Fruit fly (Drosophila melanogaster): ENCODE measurements around the gene Snx27.

Snx27 gene

dm6 chrX:5714786-5715185, 23.0 kb downstream of the Snx27 start:
- no peak for TF ChIP-seq brk (GFP tag; optimal IDR thresholded peaks at IDR 0.05)
- TF ChIP-seq sage (GFP tag; optimal IDR thresholded peaks at IDR 0.05): no peak
- no peak for TF ChIP-seq HLH106 (tag; optimal IDR thresholded peaks at IDR 0.05)
- no peak for TF ChIP-seq Sp1 (GFP tag; optimal IDR thresholded peaks at IDR 0.05)
- TF ChIP-seq usp (GFP tag; optimal IDR thresholded peaks at IDR 0.05): no peak
- no peak for TF ChIP-seq OdsH (GFP tag; optimal IDR thresholded peaks at IDR 0.05)
- no peak for TF ChIP-seq CrebA (GFP tag; optimal IDR thresholded peaks at IDR 0.05; ENCODE audit: borderline replicate concordance)
- no peak for TF ChIP-seq Hr83 (GFP tag; optimal IDR thresholded peaks at IDR 0.05; ENCODE audit: poor library complexity, severe bottlenecking)
- no peak for TF ChIP-seq h (GFP tag; optimal IDR thresholded peaks at IDR 0.05)
- TF ChIP-seq lola (GFP tag; optimal IDR thresholded peaks at IDR 0.05): no peak
- no peak for TF ChIP-seq rgr (GFP tag; optimal IDR thresholded peaks at IDR 0.05)
- TF ChIP-seq tai (GFP tag; optimal IDR thresholded peaks at IDR 0.05): no peak
- TF ChIP-seq Abd-B (GFP tag; optimal IDR thresholded peaks at IDR 0.05): no peak
- no peak for TF ChIP-seq woc (GFP tag; optimal IDR thresholded peaks at IDR 0.05)
- no peak for TF ChIP-seq Hr78 (GFP tag; optimal IDR thresholded peaks at IDR 0.05)
- no peak for TF ChIP-seq dsf (GFP tag; optimal IDR thresholded peaks at IDR 0.05; ENCODE audit: borderline replicate concordance)
- TF ChIP-seq CG9705 (GFP tag; optimal IDR thresholded peaks at IDR 0.05): no peak
- TF ChIP-seq dmrt93B (GFP tag; optimal IDR thresholded peaks at IDR 0.05): no peak
- no peak for TF ChIP-seq N (GFP tag; optimal IDR thresholded peaks at IDR 0.05)

dm6 chrX:5712966-5713365, 24.9 kb downstream of the Snx27 start:
- no peak for TF ChIP-seq h (GFP tag; optimal IDR thresholded peaks at IDR 0.05)
- TF ChIP-seq Sp1 (GFP tag; optimal IDR thresholded peaks at IDR 0.05): no peak
- TF ChIP-seq lola (GFP tag; optimal IDR thresholded peaks at IDR 0.05): no peak
- TF ChIP-seq br (GFP tag; optimal IDR thresholded peaks at IDR 0.05): no peak
- TF ChIP-seq CG9705 (GFP tag; optimal IDR thresholded peaks at IDR 0.05): no peak
- TF ChIP-seq N (GFP tag; optimal IDR thresholded peaks at IDR 0.05): no peak
- no peak for TF ChIP-seq Mio (GFP tag; optimal IDR thresholded peaks at IDR 0.05)
- TF ChIP-seq Rel (GFP tag; optimal IDR thresholded peaks at IDR 0.05): no peak
- no peak for TF ChIP-seq Rel (tag; optimal IDR thresholded peaks at IDR 0.05)
- TF ChIP-seq dmrt93B (GFP tag; optimal IDR thresholded peaks at IDR 0.05): no peak
- TF ChIP-seq brk (GFP tag; optimal IDR thresholded peaks at IDR 0.05): no peak
- TF ChIP-seq usp (GFP tag; optimal IDR thresholded peaks at IDR 0.05): no peak
- no peak for TF ChIP-seq Jra (GFP tag; optimal IDR thresholded peaks at IDR 0.05)
- no peak for TF ChIP-seq dsf (GFP tag; optimal IDR thresholded peaks at IDR 0.05; ENCODE audit: borderline replicate concordance)
- no peak for TF ChIP-seq GATAd (GFP tag; optimal IDR thresholded peaks at IDR 0.05)

dm6 chrX:5705899-5706312, 31.9 kb downstream of the Snx27 start:
- TF ChIP-seq jim (GFP tag; optimal IDR thresholded peaks at IDR 0.05): no peak
- TF ChIP-seq h (GFP tag; optimal IDR thresholded peaks at IDR 0.05): peak; percentile 53
- peak; percentile 8 for TF ChIP-seq ey (GFP tag; optimal IDR thresholded peaks at IDR 0.05)
- peak; percentile 67 for TF ChIP-seq sv (GFP tag; optimal IDR thresholded peaks at IDR 0.05)
- peak in 1 of 2 experiments; percentile 40 for TF ChIP-seq foxo (GFP tag; optimal IDR thresholded peaks at IDR 0.05)
- TF ChIP-seq Hr78 (GFP tag; optimal IDR thresholded peaks at IDR 0.05): no peak
- TF ChIP-seq CG32264 (GFP tag; optimal IDR thresholded peaks at IDR 0.05): no peak
- TF ChIP-seq Myc (optimal IDR thresholded peaks at IDR 0.05): no peak
- TF ChIP-seq rgr (GFP tag; optimal IDR thresholded peaks at IDR 0.05): no peak
- TF ChIP-seq Dif (GFP tag; optimal IDR thresholded peaks at IDR 0.05; ENCODE audit: partially characterized antibody): no peak
- no peak for TF ChIP-seq N (GFP tag; optimal IDR thresholded peaks at IDR 0.05)
- peak; percentile 4 for TF ChIP-seq HLH106 (tag; optimal IDR thresholded peaks at IDR 0.05)

- TF ChIP-seq br (GFP tag; optimal IDR thresholded peaks at IDR 0.05): no peak
- TF ChIP-seq pan (optimal IDR thresholded peaks at IDR 0.05): no peak
- TF ChIP-seq woc (GFP tag; optimal IDR thresholded peaks at IDR 0.05): no peak
- TF ChIP-seq tai (GFP tag; optimal IDR thresholded peaks at IDR 0.05): no peak
- no peak for TF ChIP-seq CG32264 (GFP tag; optimal IDR thresholded peaks at IDR 0.05)
- TF ChIP-seq psq (GFP tag; optimal IDR thresholded peaks at IDR 0.05): no peak
- no peak for TF ChIP-seq Mio (GFP tag; optimal IDR thresholded peaks at IDR 0.05)
- TF ChIP-seq dmrt93B (GFP tag; optimal IDR thresholded peaks at IDR 0.05): no peak
- TF ChIP-seq Hr78 (GFP tag; optimal IDR thresholded peaks at IDR 0.05): no peak
- no peak for TF ChIP-seq dl (GFP tag; optimal IDR thresholded peaks at IDR 0.05; ENCODE audit: insufficient read depth in 1 of 2, partially characterized antibody in 2 of 2)
- TF ChIP-seq sage (GFP tag; optimal IDR thresholded peaks at IDR 0.05): no peak
- no peak for TF ChIP-seq CG9705 (GFP tag; optimal IDR thresholded peaks at IDR 0.05)
- no peak for TF ChIP-seq Jra (GFP tag; optimal IDR thresholded peaks at IDR 0.05)
- no peak for TF ChIP-seq Abd-B (GFP tag; optimal IDR thresholded peaks at IDR 0.05)
- TF ChIP-seq rgr (GFP tag; optimal IDR thresholded peaks at IDR 0.05): no peak
Observed at dm6 chrX:5705097-5705496, 32.7 kb downstream of the Snx27 start.
